Fruit fly (Drosophila melanogaster): ENCODE measurements around the gene meru.
A peak's percentile ranks its signal among the peaks of the same experiment; 100 is the strongest.

meru gene

DNA sequence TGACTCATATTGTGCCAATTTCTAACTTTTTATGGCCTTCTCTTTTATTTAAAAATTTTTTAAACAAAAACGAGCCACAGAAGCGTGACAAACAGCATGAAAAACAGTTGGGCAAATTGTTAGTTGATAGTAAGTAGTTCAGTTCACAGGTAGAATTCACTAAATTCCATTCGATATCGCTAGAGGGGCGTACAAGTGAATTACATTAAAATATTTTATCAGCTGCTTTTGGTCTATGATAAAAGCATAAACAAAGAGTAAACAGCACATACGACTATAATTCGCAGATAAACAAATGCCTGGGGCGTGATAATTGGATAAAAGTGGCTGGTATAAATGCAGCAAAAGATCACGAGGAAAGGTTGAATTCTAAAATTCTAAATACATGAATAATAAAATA is 29.9 kb downstream of the meru start (continued):
- TF ChIP-seq Sry-β (GFP tag; optimal IDR thresholded peaks at IDR 0.05) = no peak
- TF ChIP-seq bab2 (GFP tag; optimal IDR thresholded peaks at IDR 0.05) = no peak
- peak; percentile 16 for TF ChIP-seq CG4328 (GFP tag; optimal IDR thresholded peaks at IDR 0.05)
- TF ChIP-seq row (GFP tag; IDR thresholded peaks at IDR 0.05) = no peak
- TF ChIP-seq CG13624 (GFP tag; optimal IDR thresholded peaks at IDR 0.05) = peak; percentile 13
- TF ChIP-seq CG6683 (GFP tag; optimal IDR thresholded peaks at IDR 0.05) = peak; percentile 2
- peak; percentile 81 for TF ChIP-seq exex (tag; optimal IDR thresholded peaks at IDR 0.05)
- no peak for TF ChIP-seq corto (GFP tag; optimal IDR thresholded peaks at IDR 0.05)
- no peak for TF ChIP-seq CG10267 (tag; optimal IDR thresholded peaks at IDR 0.05)
- TF ChIP-seq CG34376 (GFP tag; optimal IDR thresholded peaks at IDR 0.05) = peak; percentile 76
- TF ChIP-seq TFAM (GFP tag; optimal IDR thresholded peaks at IDR 0.05) = no peak
- TF ChIP-seq tin (GFP tag; optimal IDR thresholded peaks at IDR 0.05) = no peak
- TF ChIP-seq CG12744 (GFP tag; optimal IDR thresholded peaks at IDR 0.05) = no peak
- no peak for TF ChIP-seq CG7556 (GFP tag; optimal IDR thresholded peaks at IDR 0.05)
- TF ChIP-seq emc (GFP tag; optimal IDR thresholded peaks at IDR 0.05) = no peak
- TF ChIP-seq Med (GFP tag) = peak; percentile 71
- peak; percentile 20 for TF ChIP-seq CG31365 (tag; optimal IDR thresholded peaks at IDR 0.05)
- peak; percentile 38 for TF ChIP-seq CG18599 (GFP tag; optimal IDR thresholded peaks at IDR 0.05)
- TF ChIP-seq CG7839 (tag; optimal IDR thresholded peaks at IDR 0.05) = no peak
- peak; percentile 69 for TF ChIP-seq B-H2 (GFP tag; optimal IDR thresholded peaks at IDR 0.05)
- TF ChIP-seq CG3281 (GFP tag; optimal IDR thresholded peaks at IDR 0.05) = peak; percentile 65
- TF ChIP-seq HHEX (GFP tag; optimal IDR thresholded peaks at IDR 0.05) = peak; percentile 42
- TF ChIP-seq CG2129 (GFP tag; IDR thresholded peaks at IDR 0.05; ENCODE audit: partially characterized antibody) = no peak
- peak; percentile 12 for TF ChIP-seq schlank (tag; optimal IDR thresholded peaks at IDR 0.05)
- no peak for TF ChIP-seq gro (GFP tag; optimal IDR thresholded peaks at IDR 0.05)
- no peak for TF ChIP-seq ro (GFP tag; IDR thresholded peaks at IDR 0.05)
- TF ChIP-seq CG15514 (GFP tag; optimal IDR thresholded peaks at IDR 0.05) = peak; percentile 68
- no peak for TF ChIP-seq Chrac-16 (GFP tag; optimal IDR thresholded peaks at IDR 0.05)
- peak; percentile 85 for TF ChIP-seq sd (tag; optimal IDR thresholded peaks at IDR 0.05)
- TF ChIP-seq sug (tag; optimal IDR thresholded peaks at IDR 0.05) = peak; percentile 45
- no peak for TF ChIP-seq CG8924 (tag; optimal IDR thresholded peaks at IDR 0.05)
- no peak for TF ChIP-seq CG12104 (GFP tag; optimal IDR thresholded peaks at IDR 0.05)
- peak; percentile 16 for TF ChIP-seq CTCF (GFP tag; optimal IDR thresholded peaks at IDR 0.05)
- no peak for TF ChIP-seq CG3065 (GFP tag; optimal IDR thresholded peaks at IDR 0.05)
- peak; percentile 59 for TF ChIP-seq CG12071 (GFP tag; optimal IDR thresholded peaks at IDR 0.05)
- peak; percentile 48 for TF ChIP-seq wek (GFP tag; optimal IDR thresholded peaks at IDR 0.05)
- peak; percentile 54 for TF ChIP-seq BtbVII (GFP tag; optimal IDR thresholded peaks at IDR 0.05)
- no peak for TF ChIP-seq Hsf (GFP tag; optimal IDR thresholded peaks at IDR 0.05)
- no peak for TF ChIP-seq CG9797 (GFP tag; optimal IDR thresholded peaks at IDR 0.05)
- TF ChIP-seq CG1233 (GFP tag; optimal IDR thresholded peaks at IDR 0.05) = peak; percentile 37
- no peak for TF ChIP-seq sob (GFP tag; IDR thresholded peaks at IDR 0.05)
- peak; percentile 9 for TF ChIP-seq unpg (GFP tag; optimal IDR thresholded peaks at IDR 0.05)
- TF ChIP-seq nerfin-2 (GFP tag; IDR thresholded peaks at IDR 0.05; ENCODE audit: partially characterized antibody) = no peak
- TF ChIP-seq CG15269 (tag; optimal IDR thresholded peaks at IDR 0.05) = peak; percentile 49
- TF ChIP-seq CG8290 (GFP tag; optimal IDR thresholded peaks at IDR 0.05) = no peak
- TF ChIP-seq CG8290 (tag; optimal IDR thresholded peaks at IDR 0.05) = peak in 1 of 2 experiments; percentile 52
- TF ChIP-seq CG13894 (tag; optimal IDR thresholded peaks at IDR 0.05) = peak; percentile 56
- peak; percentile 5 for TF ChIP-seq Ets65A (GFP tag)
- TF ChIP-seq scrt (GFP tag; optimal IDR thresholded peaks at IDR 0.05) = peak; percentile 63
- no peak for TF ChIP-seq Mad (GFP tag; optimal IDR thresholded peaks at IDR 0.05)
- no peak for TF ChIP-seq aop (GFP tag; IDR thresholded peaks at IDR 0.05)
- no peak for TF ChIP-seq NC2α (GFP tag; optimal IDR thresholded peaks at IDR 0.05)

All from whole organism, embryonic.